Worm (Caenorhabditis elegans): ENCODE data around the gene srlf-7.

The srlf-7 gene

ce11 chrIV:7182818-7183217, 6.3 kb upstream of the srlf-7 start:
- TF ChIP-seq spr-1 (tag; optimal IDR thresholded peaks at IDR 0.05) (no peak), nhr-10 (tag; optimal IDR thresholded peaks at IDR 0.05) (no peak), F10B5.3 (tag; optimal IDR thresholded peaks at IDR 0.05) (no peak), T20F7.1 (GFP tag; optimal IDR thresholded peaks at IDR 0.05) (peak; percentile 40), zag-1 (tag; optimal IDR thresholded peaks at IDR 0.05) (no peak), F49E8.2 (tag; optimal IDR thresholded peaks at IDR 0.05; ENCODE audit: borderline replicate concordance) (no peak), daf-8 (GFP tag; IDR thresholded peaks at IDR 0.05) (no peak), daf-16 (GFP tag; optimal IDR thresholded peaks at IDR 0.05) (peak in 1 of 2 experiments; percentile 49), daf-16 (tag; optimal IDR thresholded peaks at IDR 0.05) (peak; percentile 91), nhr-102 (tag; optimal IDR thresholded peaks at IDR 0.05) (peak; percentile 52), Y5F2A.4 (GFP tag; optimal IDR thresholded peaks at IDR 0.05) (no peak), hlh-11 (tag; optimal IDR thresholded peaks at IDR 0.05) (peak; percentile 38), tra-1 (GFP tag; IDR thresholded peaks at IDR 0.05) (0 out of 2 replicates have a peak, but pooled peaks have one; percentile 49), skn-1 (tag; optimal IDR thresholded peaks at IDR 0.05) (no peak), unc-62 (GFP tag; optimal IDR thresholded peaks at IDR 0.05 in 1 of 2) (peak in 1 of 2 experiments; percentile 4), unc-62 (tag; optimal IDR thresholded peaks at IDR 0.05) (no peak), nhr-48 (tag; optimal IDR thresholded peaks at IDR 0.05) (peak; percentile 54), arid-1 (GFP tag; conservative IDR thresholded peaks at IDR 0.05) (no peak), mdt-29 (GFP tag; IDR thresholded peaks at IDR 0.05) (no peak), mxl-3 (GFP tag; optimal IDR thresholded peaks at IDR 0.05) (no peak), php-3 (GFP tag; IDR thresholded peaks at IDR 0.05) (peak; percentile 54; the same call in 1 of the 2 replicates), Y105C5A.15 (GFP tag; IDR thresholded peaks at IDR 0.05) (no peak), ceh-62 (tag; optimal IDR thresholded peaks at IDR 0.05) (no peak), madf-9 (GFP tag; conservative IDR thresholded peaks at IDR 0.05) (no peak), Y75B8A.6 (GFP tag; IDR thresholded peaks at IDR 0.05) (no peak), nhr-28 (tag; optimal IDR thresholded peaks at IDR 0.05) (no peak), F44E2.7 (GFP tag; IDR thresholded peaks at IDR 0.05) (no peak), lim-7 (GFP tag; IDR thresholded peaks at IDR 0.05) (no peak), dve-1 (tag; optimal IDR thresholded peaks at IDR 0.05; ENCODE audit: insufficient read depth) (peak; percentile 60), dmd-6 (GFP tag; IDR thresholded peaks at IDR 0.05) (peak; percentile 94)

- no peak for TF ChIP-seq lim-7 (GFP tag; IDR thresholded peaks at IDR 0.05)
- no peak for TF ChIP-seq pha-4 (GFP tag; IDR thresholded peaks at IDR 0.05)
- TF ChIP-seq pha-4 (tag; optimal IDR thresholded peaks at IDR 0.05) = no peak
- TF ChIP-seq saeg-2 (GFP tag; IDR thresholded peaks at IDR 0.05) = no peak
- TF ChIP-seq ceh-62 (tag; optimal IDR thresholded peaks at IDR 0.05) = no peak
- TF ChIP-seq attf-4 (tag; optimal IDR thresholded peaks at IDR 0.05) = no peak
- no peak for TF ChIP-seq mdl-1 (tag; optimal IDR thresholded peaks at IDR 0.05)
- no peak for TF ChIP-seq ztf-11 (tag; optimal IDR thresholded peaks at IDR 0.05)
Measured at ce11 chrIV:7184597-7184996, 4.5 kb upstream of the srlf-7 start, which contains the start of gene clec-179. Gene clec-179, minus strand, starts transcription at chrIV:7184697.

- no peak for TF ChIP-seq F37D6.2 (tag; optimal IDR thresholded peaks at IDR 0.05)
- no peak for TF ChIP-seq madf-9 (GFP tag; conservative IDR thresholded peaks at IDR 0.05)
- no peak for TF ChIP-seq nhr-76 (tag; optimal IDR thresholded peaks at IDR 0.05)
- TF ChIP-seq hlh-11 (tag; optimal IDR thresholded peaks at IDR 0.05) = no peak
- no peak for TF ChIP-seq hmg-1.1 (GFP tag; IDR thresholded peaks at IDR 0.05)
- TF ChIP-seq nhr-111 (GFP tag; optimal IDR thresholded peaks at IDR 0.05) = no peak
Measured at ce11 chrIV:7186756-7187155, 2.3 kb upstream of the srlf-7 start, which contains the start of gene str-249. Gene str-249, minus strand, starts transcription at chrIV:7186856.
